Worm (Caenorhabditis elegans) whole organism, midembryonic: Measurements from ENCODE around the gene srw-26.
"Not testable (repeated sequence)": the region's sequence is repeated elsewhere in the genome, so short reads cannot be mapped to it uniquely, and the experiment has no call there.

Experiments used
- T22C8.4 ChIP-seq: fragments of 200-800 bp; sonication (Bioruptor generic); IDR thresholded peaks from 2 replicates; pipeline ENCODE4 v1.3.6; 2022; ENCODE audit warnings: missing genetic modification characterization, missing compliant biosample characterization
- cog-1 ChIP-seq: sonication (generic microtip); optimal IDR thresholded peaks from 2 replicates; lab custom pipeline; 2016; ENCODE audit warnings: missing genetic modification characterization, missing compliant biosample characterization
- flt-1 ChIP-seq: fragments of 200-800 bp; sonication (Bioruptor generic); IDR thresholded peaks from 2 replicates; pipeline ENCODE4 v1.3.6; 2022; ENCODE audit warnings: missing genetic modification characterization, missing compliant biosample characterization
- klf-2 ChIP-seq: fragments of 200-800 bp; sonication (Bioruptor generic); conservative IDR thresholded peaks from 2 replicates; pipeline ENCODE4 v1.3.6; 2022; ENCODE audit warnings: missing genetic modification reagents, missing genetic modification characterization, missing compliant biosample characterization
- med-1 ChIP-seq: sonication (generic microtip); optimal IDR thresholded peaks from 2 replicates; lab custom pipeline; 2017; ENCODE audit warnings: missing genetic modification characterization, mild to moderate bottlenecking, missing compliant biosample characterization, antibody characterized with exemption, missing genetic modification reagents; ENCODE audit not compliant: insufficient read depth
- ref-1 ChIP-seq: fragments of 200-800 bp; sonication (Bioruptor generic); conservative IDR thresholded peaks from 2 replicates; pipeline ENCODE4 v1.3.6; 2022; ENCODE audit warnings: missing genetic modification reagents, missing genetic modification characterization, missing compliant biosample characterization
- tab-1 ChIP-seq: fragments of 200-800 bp; sonication (Bioruptor generic); IDR thresholded peaks from 2 replicates; pipeline ENCODE4 v1.3.6; 2022; ENCODE audit warnings: missing genetic modification characterization, missing compliant biosample characterization
- ztf-23 ChIP-seq: fragments of 200-800 bp; sonication (Bioruptor generic); IDR thresholded peaks from 2 replicates; pipeline ENCODE4 v1.3.6; 2022; ENCODE audit warnings: missing genetic modification reagents, missing genetic modification characterization, missing compliant biosample characterization
- ztf-29 ChIP-seq: fragments of 200-800 bp; sonication (Bioruptor generic); IDR thresholded peaks from 2 replicates; pipeline ENCODE4 v1.3.6; 2022; ENCODE audit warnings: missing genetic modification reagents, missing genetic modification characterization, missing compliant biosample characterization

The srw-26 gene

ce11 chrV:15905530-15905929, 26.8 kb downstream of the srw-26 start, which contains the start of the genes F35E8.1 and F35E8.2:
Gene F35E8.1, minus strand, starts transcription at chrV:15905630.
Gene F35E8.2, plus strand, starts transcription at chrV:15905661.
- not testable (repeated sequence) for TF ChIP-seq ztf-29, tab-1, klf-2 (GFP tag; lab: Robert Waterston, UW)

- TF ChIP-seq tab-1 (GFP tag; lab: Robert Waterston, UW) (no peak), ztf-29 (GFP tag; lab: Robert Waterston, UW) (no peak), med-1 (GFP tag; lab: Kevin White, UChicago) (no peak)
Observed at ce11 chrV:15900564-15900963, 31.7 kb downstream of the srw-26 start.

- TF ChIP-seq ref-1 (GFP tag; lab: Robert Waterston, UW) (no peak), ztf-29 (GFP tag; lab: Robert Waterston, UW) (no peak), T22C8.4 (GFP tag; lab: Robert Waterston, UW) (no peak), med-1 (GFP tag; lab: Kevin White, UChicago) (no peak), ztf-23 (GFP tag; lab: Robert Waterston, UW) (no peak), cog-1 (no peak), tab-1 (GFP tag; lab: Robert Waterston, UW) (no peak), klf-2 (GFP tag; lab: Robert Waterston, UW) (no peak), flt-1 (GFP tag; lab: Robert Waterston, UW) (no peak)
Observed at ce11 chrV:15899696-15900095, 32.6 kb downstream of the srw-26 start, which contains the start of gene T06C12.14. Gene T06C12.14, plus strand, starts transcription at chrV:15899996.

ce11 chrV:15897696-15898095, 34.6 kb downstream of the srw-26 start, which contains the start of gene str-60:
Gene str-60, plus strand, starts transcription at chrV:15897996.
- TF ChIP-seq med-1 (GFP tag; lab: Kevin White, UChicago) = no peak
- TF ChIP-seq ztf-23 (GFP tag; lab: Robert Waterston, UW) = no peak
- no peak for TF ChIP-seq flt-1 (GFP tag; lab: Robert Waterston, UW)
- no peak for TF ChIP-seq cog-1
- TF ChIP-seq tab-1 (GFP tag; lab: Robert Waterston, UW) = no peak
- TF ChIP-seq ref-1 (GFP tag; lab: Robert Waterston, UW) = no peak
- no peak for TF ChIP-seq T22C8.4 (GFP tag; lab: Robert Waterston, UW)
- TF ChIP-seq ztf-29 (GFP tag; lab: Robert Waterston, UW) = no peak
- no peak for TF ChIP-seq klf-2 (GFP tag; lab: Robert Waterston, UW)

- TF ChIP-seq tab-1 (GFP tag; lab: Robert Waterston, UW) = no peak
- no peak for TF ChIP-seq ref-1 (GFP tag; lab: Robert Waterston, UW)
- TF ChIP-seq flt-1 (GFP tag; lab: Robert Waterston, UW) = no peak
- no peak for TF ChIP-seq ztf-23 (GFP tag; lab: Robert Waterston, UW)
- no peak for TF ChIP-seq ztf-29 (GFP tag; lab: Robert Waterston, UW)
- no peak for TF ChIP-seq cog-1
- no peak for TF ChIP-seq T22C8.4 (GFP tag; lab: Robert Waterston, UW)
- no peak for TF ChIP-seq med-1 (GFP tag; lab: Kevin White, UChicago)
- TF ChIP-seq klf-2 (GFP tag; lab: Robert Waterston, UW) = no peak
Observed at ce11 chrV:15896671-15897070, 35.6 kb downstream of the srw-26 start, which contains the start of gene nhr-213. Gene nhr-213, minus strand, starts transcription at chrV:15896771.

ce11 chrV:15892696-15893095, 39.6 kb downstream of the srw-26 start, which contains the start of gene T06C12.11:
Gene T06C12.11, plus strand, starts transcription at chrV:15892996.
- TF ChIP-seq tab-1 (GFP tag; lab: Robert Waterston, UW) = no peak
- TF ChIP-seq ztf-29 (GFP tag; lab: Robert Waterston, UW) = no peak
- no peak for TF ChIP-seq cog-1

- TF ChIP-seq T22C8.4 (GFP tag; lab: Robert Waterston, UW) (no peak), med-1 (GFP tag; lab: Kevin White, UChicago) (no peak), tab-1 (GFP tag; lab: Robert Waterston, UW) (no peak), ref-1 (GFP tag; lab: Robert Waterston, UW) (no peak), klf-2 (GFP tag; lab: Robert Waterston, UW) (no peak), cog-1 (no peak), ztf-29 (GFP tag; lab: Robert Waterston, UW) (no peak), ztf-23 (GFP tag; lab: Robert Waterston, UW) (no peak), flt-1 (GFP tag; lab: Robert Waterston, UW) (no peak)
Observed at ce11 chrV:15891761-15892160, 40.5 kb downstream of the srw-26 start, which contains the start of gene T06C12.12. Gene T06C12.12, plus strand, starts transcription at chrV:15892061.

ce11 chrV:15891279-15891678, 41.0 kb downstream of the srw-26 start:
- TF ChIP-seq T22C8.4 (GFP tag; lab: Robert Waterston, UW) (no peak), klf-2 (GFP tag; lab: Robert Waterston, UW) (no peak), cog-1 (no peak), med-1 (GFP tag; lab: Kevin White, UChicago) (no peak), ztf-23 (GFP tag; lab: Robert Waterston, UW) (no peak), flt-1 (GFP tag; lab: Robert Waterston, UW) (no peak), tab-1 (GFP tag; lab: Robert Waterston, UW) (no peak), ref-1 (GFP tag; lab: Robert Waterston, UW) (no peak), ztf-29 (GFP tag; lab: Robert Waterston, UW) (no peak)

ce11 chrV:15890115-15890514, 42.2 kb downstream of the srw-26 start:
- TF ChIP-seq med-1 (GFP tag; lab: Kevin White, UChicago) = no peak
- TF ChIP-seq cog-1 = no peak
- TF ChIP-seq tab-1 (GFP tag; lab: Robert Waterston, UW) = no peak
- no peak for TF ChIP-seq T22C8.4 (GFP tag; lab: Robert Waterston, UW)
- no peak for TF ChIP-seq klf-2 (GFP tag; lab: Robert Waterston, UW)
- TF ChIP-seq ztf-23 (GFP tag; lab: Robert Waterston, UW) = no peak
- no peak for TF ChIP-seq ref-1 (GFP tag; lab: Robert Waterston, UW)
- no peak for TF ChIP-seq ztf-29 (GFP tag; lab: Robert Waterston, UW)
- no peak for TF ChIP-seq flt-1 (GFP tag; lab: Robert Waterston, UW)
